Worm (Caenorhabditis elegans): ENCODE measurements around the gene R03H10.4.
A peak's percentile ranks its signal among the peaks of the same experiment; 100 is the strongest.
"Not testable (repeated sequence)": the region's sequence is repeated elsewhere in the genome, so short reads cannot be mapped to it uniquely, and the experiment has no call there.

R03H10.4 gene

DNA sequence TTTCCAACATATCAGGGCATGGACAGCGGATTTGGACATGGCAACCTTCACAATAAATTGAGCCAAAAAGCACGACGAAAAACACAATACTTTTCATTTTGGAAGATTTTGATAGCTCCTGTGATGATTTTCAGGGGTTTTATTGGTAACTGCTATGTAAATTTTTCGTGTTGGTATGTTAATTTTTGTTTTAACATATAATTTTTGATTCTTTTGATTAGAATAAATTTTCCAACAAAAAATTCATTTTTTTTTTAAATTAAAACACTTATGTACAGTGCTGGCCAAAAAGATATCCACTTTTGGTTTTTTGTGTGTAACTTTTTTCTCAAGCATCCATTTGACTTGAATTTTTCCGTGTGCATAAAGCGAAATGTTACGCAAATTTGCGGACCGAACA lies at the start of gene R03H10.4:
R03H10.4 (minus strand) TSS at position 101 of the 400 bp plus-strand sequence.
- not testable (repeated sequence) for TF ChIP-seq tra-4, aly-1, ets-7 (tag; optimal IDR thresholded peaks at IDR 0.05)

DNA sequence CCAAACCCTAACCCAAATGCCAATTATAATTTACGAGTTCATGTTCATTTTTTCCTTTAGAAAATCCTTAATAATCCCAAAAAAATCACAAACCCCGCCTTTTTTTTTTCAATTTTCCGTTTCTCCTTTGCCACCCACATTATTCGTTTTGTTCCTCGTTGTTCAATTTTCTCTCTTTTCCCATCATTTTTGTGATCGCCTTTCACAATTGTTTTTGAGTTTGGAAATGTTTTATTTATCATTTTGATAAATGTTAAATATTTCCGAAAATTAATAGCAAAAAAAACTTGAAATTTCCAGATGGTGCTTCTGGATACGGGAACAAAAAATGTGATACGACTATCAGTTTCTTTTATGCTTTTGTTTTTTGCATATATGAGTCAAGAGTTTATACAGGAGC lies 47.0 kb upstream of the R03H10.4 start, which contains the start of gene F31D5.2:
F31D5.2 (plus strand) TSS at position 301 of the 400 bp plus-strand sequence.
- TF ChIP-seq hnd-1 (tag; optimal IDR thresholded peaks at IDR 0.05), result no peak
- TF ChIP-seq tra-4 (tag; optimal IDR thresholded peaks at IDR 0.05), result no peak
- TF ChIP-seq hmbx-1 (tag; optimal IDR thresholded peaks at IDR 0.05), result no peak
- TF ChIP-seq ceh-13 (GFP tag; optimal IDR thresholded peaks at IDR 0.05), result no peak
- TF ChIP-seq hmg-4 (GFP tag; optimal IDR thresholded peaks at IDR 0.05), result no peak
- no peak for TF ChIP-seq B0310.2 (tag; optimal IDR thresholded peaks at IDR 0.05)
- TF ChIP-seq aly-1 (tag; optimal IDR thresholded peaks at IDR 0.05), result no peak
- TF ChIP-seq ama-1 (optimal IDR thresholded peaks at IDR 0.05), result no peak
- no peak for TF ChIP-seq ceh-36 (tag; optimal IDR thresholded peaks at IDR 0.05)
- TF ChIP-seq ets-7 (tag; optimal IDR thresholded peaks at IDR 0.05), result no peak
- TF ChIP-seq pes-1 (GFP tag; IDR thresholded peaks at IDR 0.05), result no peak
- TF ChIP-seq flt-1 (GFP tag; IDR thresholded peaks at IDR 0.05), result no peak
- no peak for TF ChIP-seq F13C5.2 (tag; optimal IDR thresholded peaks at IDR 0.05)
- no peak for TF ChIP-seq tbx-37 (GFP tag; conservative IDR thresholded peaks at IDR 0.05)
- TF ChIP-seq scrt-1 (GFP tag; IDR thresholded peaks at IDR 0.05), result no peak

- TF ChIP-seq hnd-1 (tag; optimal IDR thresholded peaks at IDR 0.05) (no peak), aly-1 (tag; optimal IDR thresholded peaks at IDR 0.05) (no peak), ets-7 (tag; optimal IDR thresholded peaks at IDR 0.05) (no peak), B0310.2 (tag; optimal IDR thresholded peaks at IDR 0.05) (no peak), scrt-1 (GFP tag; IDR thresholded peaks at IDR 0.05) (no peak), F13C5.2 (tag; optimal IDR thresholded peaks at IDR 0.05) (no peak), hmg-4 (GFP tag; optimal IDR thresholded peaks at IDR 0.05) (no peak), flt-1 (GFP tag; IDR thresholded peaks at IDR 0.05) (no peak), ceh-36 (tag; optimal IDR thresholded peaks at IDR 0.05) (no peak), tra-4 (tag; optimal IDR thresholded peaks at IDR 0.05) (no peak), pes-1 (GFP tag; IDR thresholded peaks at IDR 0.05) (no peak)
Observed at ce11 chrII:4211113-4211512, 42.8 kb upstream of the R03H10.4 start, which contains the start of gene F31D5.7. TSS of gene F31D5.7 (plus strand) at chrII:4211413.

ce11 chrII:4209071-4209747 lies 40.9 kb upstream of the R03H10.4 start, which contains the start of gene F31D5.6:
TSS of gene F31D5.6 (plus strand) at chrII:4209697.
- TF ChIP-seq sea-1 (GFP tag; conservative IDR thresholded peaks at IDR 0.05) (0 out of 2 replicates have a peak, but pooled peaks have one; percentile 43), scrt-1 (GFP tag; IDR thresholded peaks at IDR 0.05) (no peak)

- TF ChIP-seq ceh-36 (tag; optimal IDR thresholded peaks at IDR 0.05), result no peak
- TF ChIP-seq hnd-1 (tag; optimal IDR thresholded peaks at IDR 0.05), result no peak
- no peak for TF ChIP-seq scrt-1 (GFP tag; IDR thresholded peaks at IDR 0.05)
- TF ChIP-seq ama-1 (optimal IDR thresholded peaks at IDR 0.05), result no peak
- no peak for TF ChIP-seq B0310.2 (tag; optimal IDR thresholded peaks at IDR 0.05)
- TF ChIP-seq F13C5.2 (tag; optimal IDR thresholded peaks at IDR 0.05), result no peak
- no peak for TF ChIP-seq tra-4 (tag; optimal IDR thresholded peaks at IDR 0.05)
- TF ChIP-seq hmbx-1 (tag; optimal IDR thresholded peaks at IDR 0.05), result no peak
- TF ChIP-seq hmg-4 (GFP tag; optimal IDR thresholded peaks at IDR 0.05), result no peak
- TF ChIP-seq flt-1 (GFP tag; IDR thresholded peaks at IDR 0.05), result no peak
- TF ChIP-seq tbx-37 (GFP tag; conservative IDR thresholded peaks at IDR 0.05), result no peak
- no peak for TF ChIP-seq ets-7 (tag; optimal IDR thresholded peaks at IDR 0.05)
- TF ChIP-seq sea-1 (GFP tag; conservative IDR thresholded peaks at IDR 0.05), result no peak
Observed at ce11 chrII:4203729-4204184, 35.5 kb upstream of the R03H10.4 start, which contains the start of gene mth-1. TSS of gene mth-1 (minus strand) at chrII:4203779.

ce11 chrII:4194127-4194526 lies 25.8 kb upstream of the R03H10.4 start, which contains the start of gene mth-2:
TSS of gene mth-2 (minus strand) at chrII:4194314.
- no peak for TF ChIP-seq aly-1 (tag; optimal IDR thresholded peaks at IDR 0.05)

DNA sequence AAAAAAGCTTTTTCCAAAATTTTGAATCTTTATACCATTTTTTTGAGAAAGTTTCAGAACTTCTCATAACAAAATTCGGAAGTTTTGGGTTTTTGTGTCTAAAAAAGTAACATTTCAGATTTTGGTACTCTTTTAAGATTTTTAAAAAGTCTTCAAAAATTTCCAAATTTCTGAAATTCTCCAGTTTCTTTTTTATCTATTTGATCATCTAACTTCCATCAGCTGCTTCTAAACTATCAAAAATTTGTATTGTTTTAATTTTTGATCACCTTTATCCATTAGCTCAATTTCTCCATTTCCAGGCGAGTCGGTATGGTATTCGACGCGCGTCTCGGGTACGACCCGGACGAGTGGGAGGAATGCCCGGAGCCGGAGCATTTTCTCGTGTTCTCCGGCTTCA lies 18.1 kb upstream of the R03H10.4 start, which contains the start of gene cpna-1:
cpna-1 (plus strand) TSS at position 301 of the 400 bp plus-strand sequence.
- TF ChIP-seq tbx-11 (GFP tag; IDR thresholded peaks at IDR 0.05), result no peak

ce11 chrII:4183979-4184378 lies 15.7 kb upstream of the R03H10.4 start:
- TF ChIP-seq hmg-4 (GFP tag; optimal IDR thresholded peaks at IDR 0.05), result no peak
- TF ChIP-seq ets-7 (tag; optimal IDR thresholded peaks at IDR 0.05), result no peak
- no peak for TF ChIP-seq hnd-1 (tag; optimal IDR thresholded peaks at IDR 0.05)
- TF ChIP-seq pes-1 (GFP tag; IDR thresholded peaks at IDR 0.05), result no peak
- no peak for TF ChIP-seq tra-4 (tag; optimal IDR thresholded peaks at IDR 0.05)
- TF ChIP-seq scrt-1 (GFP tag; IDR thresholded peaks at IDR 0.05), result no peak
- TF ChIP-seq ceh-13 (GFP tag; optimal IDR thresholded peaks at IDR 0.05), result no peak
- no peak for TF ChIP-seq flt-1 (GFP tag; IDR thresholded peaks at IDR 0.05)
- TF ChIP-seq B0310.2 (tag; optimal IDR thresholded peaks at IDR 0.05), result no peak
- no peak for TF ChIP-seq hmbx-1 (tag; optimal IDR thresholded peaks at IDR 0.05)
- no peak for TF ChIP-seq ceh-36 (tag; optimal IDR thresholded peaks at IDR 0.05)
